Worm (Caenorhabditis elegans) whole organism, mixed stage, embryonic: ENCODE measurements around the gene atf-7.

Source experiments
- ces-1 ChIP-seq: fragments of 150-350 bp; optimal IDR thresholded peaks from 2 replicates; lab custom pipeline; 2014; ENCODE audit warnings: missing biosample characterization, missing genetic modification reagents, missing genetic modification characterization
- pha-4 ChIP-seq: fragments of 150-350 bp; optimal IDR thresholded peaks from 2 replicates; lab custom pipeline; 2018; ENCODE audit warnings: missing biosample characterization, missing genetic modification reagents, missing genetic modification characterization
- unc-62 ChIP-seq: fragments of 150-350 bp; optimal IDR thresholded peaks from 2 replicates; lab custom pipeline; 2014; ENCODE audit warnings: missing biosample characterization, missing genetic modification reagents, missing genetic modification characterization

DNA sequence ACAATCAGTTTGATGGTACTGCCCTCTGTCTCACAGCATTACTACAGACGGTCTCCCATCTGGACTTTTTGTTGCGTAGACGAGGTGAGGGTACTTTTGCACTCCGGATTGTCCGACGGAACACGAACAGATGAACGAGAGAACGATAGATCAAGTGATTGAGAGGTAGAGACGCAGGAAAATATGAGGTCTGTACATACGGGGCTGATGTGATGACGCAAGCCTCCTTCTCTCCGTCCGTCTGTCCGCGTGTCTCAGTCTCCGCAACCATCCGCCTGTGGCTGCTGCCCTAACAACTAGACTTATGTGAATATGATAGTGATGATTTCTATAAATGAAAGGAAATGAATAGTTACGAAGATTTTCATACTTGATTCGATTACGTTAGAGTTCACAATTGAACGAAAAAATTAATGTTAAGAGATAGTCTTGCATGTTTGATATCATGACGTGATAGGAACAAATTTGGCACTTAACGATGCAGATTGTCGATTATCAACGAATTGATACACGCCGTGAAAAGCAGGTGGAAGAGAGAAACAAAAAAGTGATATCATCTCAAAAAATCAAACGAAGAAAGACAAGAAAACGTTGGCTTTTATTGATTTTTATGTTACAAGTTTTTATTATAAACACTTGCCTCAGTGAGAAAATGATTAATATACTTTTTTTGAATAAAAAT lies 3.9 kb upstream of the atf-7 start:
- TF ChIP-seq unc-62 (GFP tag; lab: Kevin White, UChicago) (peak; percentile 56), ces-1 (GFP tag; lab: Kevin White, UChicago) (no peak), pha-4 (peak; percentile 30)
